Worm (Caenorhabditis elegans) whole organism, L4/young adult: ENCODE data around the gene nlp-41.

Experiments
- W03F9.2 ChIP-seq: fragments of 150-350 bp; optimal IDR thresholded peaks from 2 replicates; lab custom pipeline; 2014; ENCODE audit warnings: missing biosample characterization, missing genetic modification characterization
- dao-5 ChIP-seq: sonication (generic microtip); optimal IDR thresholded peaks from 2 replicates; lab custom pipeline; 2016; ENCODE audit warnings: missing genotype, missing genetic modification characterization, moderate library complexity, missing compliant biosample characterization
- him-1 ChIP-seq: sonication (generic microtip); optimal IDR thresholded peaks from 2 replicates; lab custom pipeline; 2016; ENCODE audit warnings: missing genotype, missing genetic modification reagents, missing genetic modification characterization, missing compliant biosample characterization

nlp-41 gene

ce11 chrII:14528233-14528802 lies 22.4 kb upstream of the nlp-41 start, which contains the start of the genes F57C2.5 and spat-1:
Gene F57C2.5, minus strand, starts transcription at chrII:14528239.
Gene spat-1, plus strand, starts transcription at chrII:14528752.
- peak; percentile 71 for TF ChIP-seq W03F9.2
- no peak for TF ChIP-seq him-1 (tag; lab: Kevin White, UChicago)

DNA sequence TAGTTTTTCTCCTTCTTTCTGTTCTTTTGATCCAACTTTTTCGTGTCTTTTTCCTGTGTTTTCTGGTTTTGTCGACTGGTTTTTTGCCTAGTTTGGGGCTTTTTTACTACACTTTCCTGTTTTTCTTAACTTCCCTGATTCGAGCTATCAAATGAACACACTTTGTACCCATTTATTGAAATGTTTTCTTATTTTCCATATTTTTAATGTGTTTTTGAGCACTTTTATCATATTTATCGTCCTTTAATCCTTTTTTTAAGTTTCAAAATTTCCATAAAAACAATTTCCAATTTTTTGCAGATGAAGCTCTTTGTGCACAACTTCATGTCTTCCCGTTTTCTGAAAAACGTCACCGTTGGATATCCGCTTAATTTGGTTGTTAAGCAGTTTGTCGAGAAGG lies 16.7 kb upstream of the nlp-41 start, which contains the start of gene C04H5.1:
C04H5.1 (plus strand) TSS at position 301 of the 400 bp plus-strand sequence.
- TF ChIP-seq him-1 (tag; lab: Kevin White, UChicago) (no peak), W03F9.2 (no peak), dao-5 (no peak)

DNA sequence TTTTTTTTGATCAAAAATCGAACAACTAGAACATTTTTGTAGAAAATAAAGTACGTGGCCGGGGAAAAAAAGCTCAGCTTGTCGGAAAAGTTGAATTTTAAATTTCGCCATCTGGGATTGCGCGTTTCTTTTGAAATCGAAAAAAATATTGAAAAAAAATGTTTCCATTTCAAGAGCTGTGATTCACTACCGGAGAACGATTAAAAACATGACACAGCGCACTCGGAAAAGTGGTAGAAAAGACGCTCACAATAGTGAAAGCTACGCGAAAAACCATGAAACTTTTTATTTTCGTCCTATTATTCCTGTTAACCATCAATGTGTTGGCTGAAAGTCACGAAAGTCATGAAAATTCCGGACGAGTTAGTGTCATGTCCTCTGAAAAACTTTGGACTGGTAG lies 13.0 kb upstream of the nlp-41 start, which contains the start of the genes clec-147 and C04H5.7:
clec-147 (minus strand) TSS at position 101 of the 400 bp plus-strand sequence.
C04H5.7 (plus strand) TSS at position 219 of the 400 bp plus-strand sequence.
- TF ChIP-seq him-1 (tag; lab: Kevin White, UChicago): no peak
- no peak for TF ChIP-seq W03F9.2
- no peak for TF ChIP-seq dao-5

DNA sequence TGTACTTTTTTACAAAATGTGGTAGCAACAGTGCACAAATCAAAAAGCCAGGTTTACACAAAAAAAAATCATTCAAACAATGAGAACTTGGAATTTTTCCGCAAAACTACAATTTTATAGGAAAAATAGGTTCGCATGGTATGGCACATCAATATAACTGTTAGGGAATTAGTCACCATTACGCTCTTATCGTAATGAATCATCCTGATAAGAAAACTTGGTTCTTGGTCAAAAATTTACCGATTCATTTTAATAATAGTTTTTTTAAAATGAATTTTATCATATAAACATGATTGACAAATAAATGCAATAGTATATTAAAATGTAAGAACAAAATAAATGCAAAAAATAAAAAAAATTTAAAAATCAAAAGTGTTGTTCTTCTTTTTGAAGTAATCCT lies 10.2 kb upstream of the nlp-41 start:
- TF ChIP-seq dao-5 (no peak), him-1 (tag; lab: Kevin White, UChicago) (no peak), W03F9.2 (no peak)

ce11 chrII:14548691-14549090 lies 2.0 kb upstream of the nlp-41 start, which contains the start of gene gcy-29:
Gene gcy-29, minus strand, starts transcription at chrII:14548791.
- TF ChIP-seq W03F9.2: no peak
- no peak for TF ChIP-seq dao-5
- TF ChIP-seq him-1 (tag; lab: Kevin White, UChicago): no peak

ce11 chrII:14555019-14555418 lies 4.3 kb downstream of the nlp-41 start:
- no peak for TF ChIP-seq W03F9.2
- no peak for TF ChIP-seq him-1 (tag; lab: Kevin White, UChicago)
- TF ChIP-seq dao-5: no peak

DNA sequence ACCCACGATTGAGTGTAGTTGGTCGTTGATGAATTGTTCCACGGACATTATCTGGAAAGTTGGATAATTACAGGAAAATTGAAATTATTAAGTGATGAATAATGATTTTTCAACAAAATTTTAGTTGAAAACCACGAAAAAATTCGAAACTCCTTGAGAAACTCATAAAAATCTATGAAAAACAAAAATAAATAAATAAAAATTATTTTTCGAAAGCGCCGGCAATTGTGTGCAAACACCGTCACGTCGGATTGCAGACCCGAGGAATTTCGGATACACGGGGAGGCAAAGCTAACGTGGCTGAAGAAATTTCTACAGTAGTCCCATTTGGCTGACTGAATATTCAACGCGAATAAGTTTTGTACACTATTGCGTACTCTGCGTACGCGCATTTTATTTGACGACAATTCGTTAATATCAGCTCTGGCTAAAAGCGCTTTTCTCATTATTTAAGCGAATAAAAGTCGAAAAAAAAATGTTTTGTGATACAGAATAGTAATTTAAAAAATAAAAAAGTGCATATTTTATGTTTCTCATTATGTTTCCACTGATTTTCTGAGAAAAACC lies 10.9 kb downstream of the nlp-41 start, which contains the start of gene mog-4:
mog-4 (minus strand) TSS at position 51 of the 567 bp plus-strand sequence.
- peak; percentile 38 for TF ChIP-seq dao-5
- TF ChIP-seq him-1 (tag; lab: Kevin White, UChicago): peak; percentile 96
- TF ChIP-seq W03F9.2: peak; percentile 88

- TF ChIP-seq him-1 (tag; lab: Kevin White, UChicago): no peak
- no peak for TF ChIP-seq W03F9.2
- TF ChIP-seq dao-5: no peak
Measured at ce11 chrII:14567811-14568210, 17.1 kb downstream of the nlp-41 start.

DNA sequence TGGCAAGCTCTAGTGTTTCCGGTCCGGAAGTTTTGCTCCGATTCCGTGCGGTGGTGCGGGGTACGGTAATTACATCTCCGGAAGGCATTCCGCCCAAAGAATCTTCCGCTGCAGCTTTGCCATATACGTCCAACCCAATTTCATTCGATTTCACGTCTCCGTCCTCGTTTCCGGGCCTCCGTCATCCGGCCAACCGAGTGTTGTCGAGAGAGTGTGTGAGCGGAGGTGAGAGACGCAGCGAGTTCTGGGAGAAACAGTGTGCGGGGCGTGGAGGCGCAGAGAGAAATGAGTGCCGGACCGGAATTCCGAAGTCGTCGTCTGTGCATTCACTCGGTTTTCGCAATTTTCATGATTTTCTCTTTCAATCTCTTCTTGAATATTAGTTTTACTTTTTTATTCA lies 18.6 kb downstream of the nlp-41 start:
- no peak for TF ChIP-seq him-1 (tag; lab: Kevin White, UChicago)
- no peak for TF ChIP-seq W03F9.2
- no peak for TF ChIP-seq dao-5

ce11 chrII:14570541-14571160 lies 19.9 kb downstream of the nlp-41 start:
- TF ChIP-seq dao-5 (no peak), him-1 (tag; lab: Kevin White, UChicago) (no peak), W03F9.2 (no peak)

- TF ChIP-seq him-1 (tag; lab: Kevin White, UChicago) (no peak), dao-5 (no peak), W03F9.2 (no peak)
Measured at ce11 chrII:14573315-14573714, 22.6 kb downstream of the nlp-41 start, which contains the start of gene madf-5. Gene madf-5, plus strand, starts transcription at chrII:14573615.

DNA sequence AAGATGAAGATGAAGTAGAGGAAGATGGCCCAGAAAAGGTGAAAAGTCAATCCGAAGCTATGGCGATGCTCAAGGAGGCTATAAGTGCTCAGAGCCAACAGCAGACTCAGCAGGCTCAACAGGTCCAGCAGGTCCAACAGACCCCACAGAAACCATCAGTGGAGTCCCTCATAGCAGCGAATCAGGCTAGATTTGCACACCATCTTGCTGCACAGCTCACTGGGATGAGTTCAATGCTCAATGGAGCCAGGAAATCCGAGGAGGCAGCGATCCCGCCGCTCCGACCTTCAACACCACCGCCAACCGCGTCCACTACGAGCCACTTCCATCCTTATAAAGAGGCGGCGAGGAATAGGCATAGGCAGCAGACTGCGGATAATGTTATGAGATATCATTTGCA lies 24.1 kb downstream of the nlp-41 start:
- TF ChIP-seq him-1 (tag; lab: Kevin White, UChicago): no peak
- TF ChIP-seq W03F9.2: no peak
- no peak for TF ChIP-seq dao-5

DNA sequence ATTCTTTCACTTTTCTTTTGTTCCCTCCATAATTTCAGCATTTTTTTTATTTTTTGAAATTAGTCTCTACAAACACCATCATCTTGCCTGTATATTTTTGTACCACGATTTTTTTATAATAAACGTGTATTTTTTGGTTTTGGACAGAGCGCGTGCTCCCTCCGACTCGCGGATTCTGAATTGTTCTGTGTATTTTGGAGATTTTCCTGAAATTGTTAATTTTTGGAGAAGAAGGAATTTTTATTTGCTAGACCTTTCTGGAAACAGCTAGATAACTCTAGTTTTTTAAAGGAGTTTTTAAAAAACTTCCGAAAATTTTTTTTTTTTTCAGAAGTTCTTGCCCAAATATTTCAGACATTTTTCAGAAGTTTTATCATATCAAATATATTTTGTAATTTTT lies 25.7 kb downstream of the nlp-41 start, which contains the start of gene C01G12.13:
C01G12.13 (plus strand) TSS at position 301 of the 400 bp plus-strand sequence.
- TF ChIP-seq W03F9.2 (no peak), him-1 (tag; lab: Kevin White, UChicago) (no peak), dao-5 (no peak)

DNA sequence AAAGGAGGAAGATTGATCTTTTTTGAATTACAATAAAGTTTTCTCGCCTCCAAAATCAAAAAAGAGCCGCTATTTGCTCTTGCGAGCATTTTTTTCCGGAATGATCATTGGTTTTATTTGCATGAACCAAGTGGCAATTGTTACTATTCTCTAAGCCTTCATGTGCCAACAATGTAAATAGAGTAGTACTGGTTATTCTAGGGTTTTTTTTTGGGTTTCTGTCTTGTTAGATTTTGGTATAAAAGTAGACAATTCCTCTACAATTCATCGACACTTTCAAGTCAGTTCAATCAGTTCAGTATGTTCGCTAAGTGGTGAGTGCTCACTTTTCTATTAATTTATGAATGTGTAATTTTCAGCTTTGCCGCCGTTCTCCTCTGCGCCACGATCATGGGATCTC lies 27.3 kb downstream of the nlp-41 start, which contains the start of gene nspb-7:
nspb-7 (plus strand) TSS at position 301 of the 400 bp plus-strand sequence.
- TF ChIP-seq W03F9.2 (no peak), him-1 (tag; lab: Kevin White, UChicago) (no peak), dao-5 (no peak)

ce11 chrII:14578716-14579115 lies 28.0 kb downstream of the nlp-41 start, which contains the start of gene C01G12.9:
Gene C01G12.9, plus strand, starts transcription at chrII:14579016.
- TF ChIP-seq him-1 (tag; lab: Kevin White, UChicago) (no peak), dao-5 (no peak), W03F9.2 (no peak)
